Worm (Caenorhabditis elegans) whole organism, L4/young adult: Measurements from ENCODE around the gene C13F10.7.

Experiments
- W03F9.2 ChIP-seq: fragments of 150-350 bp; optimal IDR thresholded peaks from 2 replicates; lab custom pipeline; 2014; ENCODE audit warnings: missing biosample characterization, missing genetic modification characterization
- dao-5 ChIP-seq: sonication (generic microtip); optimal IDR thresholded peaks from 2 replicates; lab custom pipeline; 2016; ENCODE audit warnings: missing genotype, missing genetic modification characterization, moderate library complexity, missing compliant biosample characterization
- him-1 ChIP-seq: sonication (generic microtip); optimal IDR thresholded peaks from 2 replicates; lab custom pipeline; 2016; ENCODE audit warnings: missing genotype, missing genetic modification reagents, missing genetic modification characterization, missing compliant biosample characterization

The C13F10.7 gene

DNA sequence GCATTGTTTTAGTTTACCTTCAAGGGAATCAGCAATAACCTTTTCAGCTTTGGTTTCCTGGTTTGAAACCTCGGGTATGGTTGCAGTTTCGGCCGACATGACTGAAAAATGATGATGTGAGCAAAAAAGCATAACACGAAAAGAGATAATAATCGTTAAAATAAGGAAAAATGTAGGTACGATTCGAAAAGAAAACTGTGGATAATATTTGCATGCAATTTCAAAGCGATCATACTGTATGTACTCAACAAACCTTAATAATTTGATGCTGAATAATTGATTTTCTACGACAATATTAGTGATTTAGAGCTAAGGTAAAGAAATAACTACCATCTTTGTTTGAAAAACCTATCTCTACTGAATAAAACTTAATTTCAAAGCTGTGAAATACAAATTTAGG is 27.0 kb downstream of the C13F10.7 start, which contains the start of gene attf-2:
Gene attf-2 (minus strand): TSS at position 101 of the 400 bp plus-strand sequence.
- TF ChIP-seq him-1 (tag; lab: Kevin White, UChicago) (no peak), W03F9.2 (no peak), dao-5 (tag; lab: Kevin White, UChicago) (no peak)

DNA sequence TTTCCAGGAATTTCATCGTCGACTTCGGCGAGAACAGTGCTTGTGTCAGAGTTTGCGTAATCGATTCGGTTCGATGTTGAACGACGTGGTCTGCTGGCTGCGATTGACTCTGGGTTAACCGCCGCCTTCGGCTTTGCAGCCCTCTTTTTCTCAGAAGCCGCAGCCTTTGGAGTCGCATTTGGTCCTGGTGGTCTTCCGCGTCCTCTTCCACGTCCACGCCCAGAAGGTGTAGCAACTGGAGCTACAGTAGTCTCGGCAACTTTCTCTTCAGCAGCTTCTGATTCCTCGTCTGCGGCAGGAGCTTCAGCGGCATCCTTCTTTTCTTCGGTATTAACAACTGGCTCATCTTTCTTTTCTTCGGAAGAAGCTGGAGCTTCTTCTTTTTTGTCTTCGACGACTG is 28.2 kb downstream of the C13F10.7 start:
- no peak for TF ChIP-seq W03F9.2
- TF ChIP-seq dao-5 (tag; lab: Kevin White, UChicago) = no peak
- TF ChIP-seq him-1 (tag; lab: Kevin White, UChicago) = no peak

DNA sequence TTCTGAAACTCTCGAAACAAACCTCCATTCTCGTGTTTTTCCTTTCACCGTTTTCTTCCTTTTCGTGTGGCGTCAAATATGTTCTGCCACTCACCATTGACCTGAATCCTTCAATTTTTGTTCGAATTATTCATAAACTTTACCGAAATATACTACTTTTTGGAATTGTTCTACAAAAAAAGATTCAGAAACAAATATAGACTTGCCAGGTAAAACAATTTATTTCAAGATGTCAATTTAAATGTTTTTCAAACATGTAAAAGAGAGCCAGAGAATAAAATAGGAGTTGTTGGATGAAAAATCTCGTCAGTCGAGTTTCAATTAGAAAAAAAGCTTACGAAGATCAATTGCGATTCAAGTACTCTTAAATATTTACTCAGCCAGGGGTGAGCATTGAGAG is 29.5 kb downstream of the C13F10.7 start, which contains the start of gene F09G2.8:
Gene F09G2.8 (minus strand): TSS at position 101 of the 400 bp plus-strand sequence.
- no peak for TF ChIP-seq him-1 (tag; lab: Kevin White, UChicago)
- no peak for TF ChIP-seq W03F9.2
- no peak for TF ChIP-seq dao-5 (tag; lab: Kevin White, UChicago)

DNA sequence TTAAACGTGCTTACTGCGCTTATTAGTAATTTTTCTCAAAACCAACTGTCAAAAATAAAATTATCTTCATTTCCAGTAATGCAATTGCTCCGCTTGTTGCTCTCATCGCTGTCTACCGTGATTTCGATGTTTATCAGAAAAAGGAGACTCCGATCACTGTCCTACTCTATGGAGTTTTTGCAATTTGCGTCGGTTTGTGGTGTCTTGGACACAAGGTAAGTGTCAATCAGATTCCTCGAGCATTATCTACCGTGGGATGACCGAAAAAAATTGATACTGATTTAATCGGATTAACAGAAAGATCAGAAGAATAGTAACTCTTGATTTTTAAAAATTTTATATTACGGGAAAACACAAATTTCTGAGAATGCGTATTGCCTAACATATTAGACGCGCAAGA is 35.8 kb downstream of the C13F10.7 start:
- TF ChIP-seq him-1 (tag; lab: Kevin White, UChicago) (no peak), W03F9.2 (no peak), dao-5 (tag; lab: Kevin White, UChicago) (no peak)

DNA sequence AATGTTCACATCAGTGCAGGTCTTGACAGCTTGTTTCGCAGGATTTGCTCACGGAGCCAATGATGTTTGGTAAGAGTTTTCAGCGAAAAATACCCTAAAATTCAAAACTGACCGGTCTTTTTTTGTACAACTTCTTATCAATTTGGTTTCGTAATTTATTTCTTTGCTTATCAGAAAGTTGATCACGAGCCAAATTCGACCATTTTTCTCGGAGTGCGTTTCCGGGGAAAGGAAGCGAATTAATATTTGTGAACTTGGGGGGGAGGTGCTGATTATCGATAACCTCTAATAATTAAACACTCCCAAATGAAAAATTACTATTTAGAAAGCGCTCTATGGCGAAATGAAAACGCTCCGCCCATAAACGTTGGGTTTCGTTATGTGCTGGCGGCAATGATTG is 36.5 kb downstream of the C13F10.7 start:
- TF ChIP-seq W03F9.2 (no peak), him-1 (tag; lab: Kevin White, UChicago) (no peak), dao-5 (tag; lab: Kevin White, UChicago) (no peak)

DNA sequence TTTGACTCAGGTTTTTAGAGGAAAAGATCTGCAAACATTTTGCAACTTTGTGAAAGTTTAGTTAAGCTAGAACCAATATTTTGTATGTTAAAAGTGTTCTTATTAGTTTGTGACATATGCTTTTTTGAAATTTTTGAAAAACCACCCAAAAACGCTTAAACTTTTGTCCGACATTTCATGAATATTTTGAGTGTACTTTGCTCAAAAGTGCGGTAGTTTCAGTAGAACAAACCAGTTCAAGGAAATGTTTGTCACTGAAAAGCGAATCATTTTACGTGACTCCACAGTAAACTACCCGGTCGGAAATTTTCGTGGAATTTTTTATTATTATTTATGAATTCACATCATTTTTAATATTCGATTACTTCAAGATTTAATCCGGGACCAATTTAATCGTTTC is 38.5 kb downstream of the C13F10.7 start, which contains the start of gene pitr-5:
Gene pitr-5 (plus strand): TSS at position 301 of the 400 bp plus-strand sequence.
- TF ChIP-seq him-1 (tag; lab: Kevin White, UChicago) = no peak
- no peak for TF ChIP-seq W03F9.2
- TF ChIP-seq dao-5 (tag; lab: Kevin White, UChicago) = no peak

DNA sequence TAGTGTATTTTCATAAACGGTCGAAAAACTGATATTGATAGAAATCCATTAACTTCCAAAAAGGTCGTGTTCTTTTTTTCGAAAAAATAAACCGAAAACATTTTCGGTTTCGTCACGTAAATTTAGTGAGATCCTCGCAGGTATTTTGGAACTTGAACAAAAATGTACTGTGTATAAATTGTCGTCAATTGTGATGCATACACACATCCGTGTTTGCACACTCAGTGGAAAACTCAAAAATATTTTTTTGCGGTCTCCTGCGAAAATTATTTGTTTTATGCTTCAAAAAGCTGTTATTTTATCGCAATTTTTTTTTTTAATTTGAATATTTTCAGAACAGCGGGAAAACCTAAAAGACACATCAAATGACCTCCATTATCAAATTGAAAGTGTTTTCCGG is 44.2 kb downstream of the C13F10.7 start, which contains the start of gene cpsf-2:
Gene cpsf-2 (plus strand): TSS at position 330 of the 400 bp plus-strand sequence.
- TF ChIP-seq W03F9.2 (no peak), him-1 (tag; lab: Kevin White, UChicago) (no peak), dao-5 (tag; lab: Kevin White, UChicago) (no peak)

DNA sequence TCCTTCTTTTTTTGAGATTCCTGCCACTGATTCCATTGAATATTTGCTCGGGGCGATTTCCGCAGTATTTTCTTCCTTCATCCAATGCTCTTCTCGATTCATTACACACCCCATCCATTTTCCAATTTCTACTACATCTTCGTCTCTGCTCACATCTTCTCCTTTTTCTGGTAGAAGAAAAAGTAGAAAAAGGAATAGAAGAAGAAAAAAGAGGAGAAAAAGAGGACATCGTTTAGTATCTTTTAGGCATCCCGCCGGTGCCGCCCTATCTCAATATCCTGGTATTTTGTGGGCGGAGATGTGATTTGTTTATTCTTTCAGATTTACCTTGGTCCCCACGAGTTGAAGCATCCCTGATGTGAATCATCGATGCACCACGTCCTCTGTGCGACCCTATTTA is 47.9 kb downstream of the C13F10.7 start, which contains the start of gene lgc-39:
Gene lgc-39 (plus strand): TSS at position 301 of the 400 bp plus-strand sequence.
- TF ChIP-seq dao-5 (tag; lab: Kevin White, UChicago) (no peak), him-1 (tag; lab: Kevin White, UChicago) (no peak), W03F9.2 (no peak)
